Worm (Caenorhabditis elegans) whole organism, early embryonic: ENCODE results near the gene R11G1.1.

ENCODE experiments used
- B0310.2 ChIP-seq: sonication (generic microtip); optimal IDR thresholded peaks from 2 replicates; lab custom pipeline; 2016; ENCODE audit warnings: mild to moderate bottlenecking, missing genetic modification characterization, missing compliant biosample characterization
- F13C5.2 ChIP-seq: sonication (generic microtip); optimal IDR thresholded peaks from 2 replicates; lab custom pipeline; 2017; ENCODE audit warnings: mild to moderate bottlenecking, missing genetic modification characterization, inconsistent platforms, missing compliant biosample characterization
- aly-1 ChIP-seq: sonication (generic microtip); optimal IDR thresholded peaks from 2 replicates; lab custom pipeline; 2016; ENCODE audit warnings: missing genetic modification characterization, missing compliant biosample characterization
- ama-1 ChIP-seq: fragments of 150-350 bp; optimal IDR thresholded peaks from 2 replicates; lab custom pipeline; 2014
- ceh-13 ChIP-seq: fragments of 200-800 bp; sonication (Bioruptor generic); optimal IDR thresholded peaks from 2 replicates; lab custom pipeline; 2018; ENCODE audit warnings: mild to moderate bottlenecking, missing genetic modification characterization, missing compliant biosample characterization
- ceh-36 ChIP-seq: sonication (generic microtip); optimal IDR thresholded peaks from 2 replicates; lab custom pipeline; 2016; ENCODE audit warnings: missing genetic modification characterization, inconsistent platforms, missing compliant biosample characterization
- ets-7 ChIP-seq: sonication (generic microtip); optimal IDR thresholded peaks from 2 replicates; lab custom pipeline; 2016; ENCODE audit warnings: missing genotype, missing genetic modification characterization, missing compliant biosample characterization
- flt-1 ChIP-seq: fragments of 200-800 bp; sonication (Bioruptor generic); IDR thresholded peaks from 2 replicates; pipeline ENCODE4 v1.3.6; 2022; ENCODE audit warnings: missing genetic modification characterization, missing compliant biosample characterization
- hmbx-1 ChIP-seq: sonication (generic microtip); optimal IDR thresholded peaks from 2 replicates; lab custom pipeline; 2016; ENCODE audit warnings: mild to moderate bottlenecking, missing genetic modification characterization, missing compliant biosample characterization
- hmg-4 ChIP-seq: fragments of 200-800 bp; sonication (Bioruptor generic); optimal IDR thresholded peaks from 2 replicates; lab custom pipeline; 2018; ENCODE audit warnings: mild to moderate bottlenecking, missing genetic modification characterization, missing compliant biosample characterization
- hnd-1 ChIP-seq: sonication (generic microtip); optimal IDR thresholded peaks from 2 replicates; lab custom pipeline; 2016; ENCODE audit warnings: missing genetic modification characterization, missing compliant biosample characterization
- pes-1 ChIP-seq: fragments of 200-800 bp; sonication (Bioruptor generic); IDR thresholded peaks from 2 replicates; pipeline ENCODE4 v1.3.6; 2022; ENCODE audit warnings: missing genetic modification reagents, missing genetic modification characterization, missing compliant biosample characterization
- scrt-1 ChIP-seq: fragments of 200-800 bp; sonication (Bioruptor generic); IDR thresholded peaks from 2 replicates; pipeline ENCODE4 v1.3.6; 2022; ENCODE audit warnings: missing genetic modification characterization, missing compliant biosample characterization
- sea-1 ChIP-seq: fragments of 200-800 bp; sonication (Bioruptor generic); conservative IDR thresholded peaks from 2 replicates; pipeline ENCODE4 v1.3.6; 2022; ENCODE audit warnings: missing genetic modification characterization, missing compliant biosample characterization
- tbx-11 ChIP-seq: fragments of 200-800 bp; sonication (Bioruptor generic); IDR thresholded peaks from 2 replicates; pipeline ENCODE4 v1.3.6; 2022; ENCODE audit warnings: missing genetic modification characterization, missing compliant biosample characterization
- tbx-37 ChIP-seq: fragments of 200-800 bp; sonication (Bioruptor generic); conservative IDR thresholded peaks from 2 replicates; pipeline ENCODE4 v1.3.6; 2022; ENCODE audit warnings: missing genetic modification reagents, missing genetic modification characterization, missing compliant biosample characterization
- tra-4 ChIP-seq: sonication (generic microtip); optimal IDR thresholded peaks from 2 replicates; lab custom pipeline; 2017; ENCODE audit warnings: missing genetic modification characterization, missing compliant biosample characterization

Gene R11G1.1

DNA sequence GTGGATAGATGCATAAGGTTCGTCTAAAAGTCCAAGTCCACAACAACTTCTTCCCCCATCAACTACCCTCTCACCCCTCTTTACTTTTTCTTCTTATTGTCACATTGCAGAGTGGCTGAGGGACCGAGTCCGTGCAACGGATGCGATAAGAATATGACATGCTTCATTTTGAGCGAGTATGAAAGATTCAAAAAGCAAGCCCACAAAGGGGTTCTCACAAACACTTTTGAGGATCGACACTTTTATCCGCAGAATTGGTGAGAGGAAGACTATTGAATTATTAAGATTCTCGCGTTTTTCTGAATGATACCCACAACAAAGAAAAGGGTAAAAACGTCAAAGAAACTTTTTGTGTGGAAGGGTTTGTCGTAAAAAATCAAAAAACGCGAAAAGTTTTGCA is 33.7 kb upstream of the R11G1.1 start:
- TF ChIP-seq hmbx-1 (no peak), tra-4 (no peak), B0310.2 (no peak), scrt-1 (no peak), flt-1 (no peak), ceh-13 (GFP tag; lab: Kevin White, UChicago) (no peak), tbx-11 (GFP tag; lab: Robert Waterston, UW) (no peak), ceh-36 (tag; lab: Kevin White, UChicago) (no peak), F13C5.2 (tag; lab: Kevin White, UChicago) (no peak), ets-7 (tag; lab: Kevin White, UChicago) (no peak), ama-1 (lab: Kevin White, UChicago) (no peak), tbx-37 (GFP tag; lab: Robert Waterston, UW) (no peak), hmg-4 (GFP tag; lab: Kevin White, UChicago) (no peak)

DNA sequence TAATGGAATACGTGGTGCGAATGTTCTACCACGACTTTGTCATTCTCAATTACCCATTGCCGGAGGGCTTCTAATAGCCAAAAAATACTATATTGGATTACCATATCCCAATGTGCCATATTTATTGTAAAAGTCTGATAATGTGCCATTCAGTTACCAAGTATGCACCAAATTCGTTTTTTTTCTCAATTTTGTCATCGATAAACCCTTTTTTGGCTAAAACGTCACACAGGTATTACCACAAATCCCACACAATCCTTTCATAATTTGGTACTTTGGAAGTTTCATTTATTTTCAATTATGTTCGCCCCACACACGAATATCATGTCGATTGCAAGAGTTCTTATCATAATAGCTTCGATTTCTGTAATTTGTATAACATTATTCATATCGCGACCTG is 31.3 kb upstream of the R11G1.1 start, which contains the start of gene vep-2:
vep-2 (plus strand) TSS at position 301 of the 400 bp plus-strand sequence.
- TF ChIP-seq ama-1 (lab: Kevin White, UChicago) = no peak
- no peak for TF ChIP-seq ets-7 (tag; lab: Kevin White, UChicago)
- TF ChIP-seq tra-4 = no peak
- TF ChIP-seq B0310.2 = no peak
- TF ChIP-seq pes-1 = no peak
- TF ChIP-seq tbx-37 (GFP tag; lab: Robert Waterston, UW) = no peak
- TF ChIP-seq hnd-1 (tag; lab: Kevin White, UChicago) = no peak
- TF ChIP-seq hmbx-1 = no peak

DNA sequence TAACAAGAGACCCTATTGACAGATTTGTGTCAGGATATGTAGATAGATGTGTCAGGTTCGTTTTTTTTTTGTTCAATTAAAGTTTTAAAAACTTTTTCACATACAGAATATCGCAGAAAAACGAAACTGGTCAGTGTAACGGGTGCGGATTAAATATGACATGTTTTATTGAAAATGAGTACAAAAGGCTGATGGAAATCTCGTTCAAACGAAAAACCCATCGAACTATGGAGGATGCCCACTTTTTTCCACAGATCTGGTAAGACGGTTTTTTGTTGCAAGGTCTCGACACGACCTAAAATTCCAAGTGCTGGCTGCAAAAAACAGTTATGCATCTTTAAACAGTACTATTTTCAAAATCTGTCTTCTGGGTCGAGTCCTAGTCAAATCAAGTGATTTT is 29.2 kb upstream of the R11G1.1 start:
- TF ChIP-seq ceh-36 (tag; lab: Kevin White, UChicago) (no peak), tbx-11 (GFP tag; lab: Robert Waterston, UW) (no peak)

DNA sequence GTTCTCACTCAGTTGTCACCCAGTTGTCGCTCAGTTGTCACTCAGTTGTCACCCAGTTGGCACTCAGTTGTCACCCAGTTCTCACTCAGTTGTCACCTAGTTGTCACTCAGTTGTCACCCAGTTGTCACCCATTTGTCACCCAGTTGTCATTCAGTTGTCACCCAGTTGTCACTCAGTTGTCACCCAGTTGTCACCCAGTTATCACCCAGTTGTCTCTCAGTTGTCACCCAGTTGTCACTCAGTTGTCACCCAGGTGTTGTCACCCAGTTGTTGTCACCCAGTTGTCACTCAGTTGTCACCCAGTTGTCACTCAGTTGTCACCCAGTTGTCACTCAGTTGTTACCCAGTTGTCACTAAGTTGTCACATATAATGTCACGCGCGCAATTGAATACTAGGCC is 27.7 kb upstream of the R11G1.1 start:
- TF ChIP-seq aly-1 (tag; lab: Kevin White, UChicago) (no peak), tbx-37 (GFP tag; lab: Robert Waterston, UW) (no peak), hmg-4 (GFP tag; lab: Kevin White, UChicago) (no peak), hmbx-1 (no peak), hnd-1 (tag; lab: Kevin White, UChicago) (no peak), tbx-11 (GFP tag; lab: Robert Waterston, UW) (peak; percentile 65), ceh-13 (GFP tag; lab: Kevin White, UChicago) (no peak), pes-1 (no peak), ets-7 (tag; lab: Kevin White, UChicago) (no peak), scrt-1 (0 out of 2 replicates have a peak, but pooled peaks have one; percentile 60), ceh-36 (tag; lab: Kevin White, UChicago) (no peak), ama-1 (lab: Kevin White, UChicago) (no peak), sea-1 (GFP tag; lab: Robert Waterston, UW) (peak; percentile 72; the same call in 1 of the 2 replicates)

DNA sequence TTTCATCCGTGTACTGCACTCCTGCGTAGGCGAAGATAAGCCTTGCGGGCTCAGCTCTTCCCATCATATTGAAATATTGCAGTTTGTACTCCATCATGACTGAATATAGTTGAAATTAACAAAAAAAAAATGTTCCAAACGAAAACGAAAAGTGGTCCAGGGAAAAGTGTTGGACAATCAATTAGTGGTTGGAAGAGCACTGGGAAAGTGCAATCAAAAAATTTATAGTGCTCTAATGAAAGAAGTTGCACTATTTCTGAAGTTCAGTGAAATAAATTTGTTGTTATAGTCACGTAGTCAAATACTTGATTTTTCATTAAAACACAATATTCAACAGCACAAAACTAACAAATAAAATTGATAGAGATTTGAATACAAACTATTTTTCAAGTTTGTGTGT is 25.6 kb upstream of the R11G1.1 start, which contains the start of gene gst-11:
gst-11 (minus strand) TSS at position 101 of the 400 bp plus-strand sequence.
- TF ChIP-seq F13C5.2 (tag; lab: Kevin White, UChicago) (no peak), sea-1 (GFP tag; lab: Robert Waterston, UW) (no peak), hmg-4 (GFP tag; lab: Kevin White, UChicago) (no peak), flt-1 (no peak), hmbx-1 (no peak), hnd-1 (tag; lab: Kevin White, UChicago) (no peak), pes-1 (no peak), scrt-1 (no peak)

DNA sequence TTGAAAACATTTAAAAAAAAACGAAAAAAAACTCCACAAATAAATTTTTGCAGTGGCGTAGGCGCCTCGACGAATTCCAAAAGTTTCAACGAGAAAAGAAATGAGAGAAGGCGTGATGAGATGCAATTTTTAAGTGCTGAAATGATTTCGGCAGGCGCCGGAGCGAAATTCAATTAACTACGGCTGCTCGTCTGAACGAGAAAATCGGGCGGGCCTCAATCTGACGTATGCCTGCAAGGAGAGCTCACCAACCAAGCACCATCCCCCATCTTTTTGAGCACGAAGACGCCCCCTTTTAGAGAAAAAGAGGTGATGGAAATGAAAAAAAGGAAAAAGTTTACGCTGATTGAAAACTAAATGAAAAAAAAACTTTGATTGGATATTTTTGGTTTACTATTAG is 24.5 kb upstream of the R11G1.1 start:
- TF ChIP-seq aly-1 (tag; lab: Kevin White, UChicago) = no peak
- no peak for TF ChIP-seq sea-1 (GFP tag; lab: Robert Waterston, UW)
- no peak for TF ChIP-seq B0310.2
- no peak for TF ChIP-seq flt-1
- no peak for TF ChIP-seq hmbx-1
- no peak for TF ChIP-seq scrt-1
- no peak for TF ChIP-seq tbx-11 (GFP tag; lab: Robert Waterston, UW)
- no peak for TF ChIP-seq ceh-13 (GFP tag; lab: Kevin White, UChicago)
- TF ChIP-seq F13C5.2 (tag; lab: Kevin White, UChicago) = no peak
- TF ChIP-seq tbx-37 (GFP tag; lab: Robert Waterston, UW) = no peak
- TF ChIP-seq tra-4 = no peak
- TF ChIP-seq ceh-36 (tag; lab: Kevin White, UChicago) = no peak
- TF ChIP-seq hnd-1 (tag; lab: Kevin White, UChicago) = no peak
- no peak for TF ChIP-seq ama-1 (lab: Kevin White, UChicago)
- no peak for TF ChIP-seq ets-7 (tag; lab: Kevin White, UChicago)
- no peak for TF ChIP-seq hmg-4 (GFP tag; lab: Kevin White, UChicago)
- no peak for TF ChIP-seq pes-1

DNA sequence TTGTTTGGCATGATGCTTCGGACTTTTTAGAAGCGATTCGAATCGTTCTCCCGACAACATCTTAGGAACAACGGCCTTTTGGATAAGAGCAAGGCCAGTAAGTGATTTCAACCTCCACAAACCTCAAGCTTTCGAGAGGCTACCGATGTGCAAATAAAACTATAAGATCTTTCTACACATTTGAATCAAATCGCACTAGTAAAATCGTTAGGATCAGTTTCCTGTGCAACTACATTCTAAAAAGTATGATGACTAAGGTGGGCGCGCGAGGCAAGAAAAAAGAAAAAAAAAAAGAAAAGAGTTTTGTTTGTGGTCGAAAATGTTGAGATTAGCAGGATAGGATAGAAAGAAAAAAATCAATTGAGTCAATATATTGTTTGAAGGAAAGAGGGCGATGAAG is 14.5 kb upstream of the R11G1.1 start, which contains the start of gene tmem-24:
tmem-24 (minus strand) TSS at position 101 of the 400 bp plus-strand sequence.
- no peak for TF ChIP-seq scrt-1

DNA sequence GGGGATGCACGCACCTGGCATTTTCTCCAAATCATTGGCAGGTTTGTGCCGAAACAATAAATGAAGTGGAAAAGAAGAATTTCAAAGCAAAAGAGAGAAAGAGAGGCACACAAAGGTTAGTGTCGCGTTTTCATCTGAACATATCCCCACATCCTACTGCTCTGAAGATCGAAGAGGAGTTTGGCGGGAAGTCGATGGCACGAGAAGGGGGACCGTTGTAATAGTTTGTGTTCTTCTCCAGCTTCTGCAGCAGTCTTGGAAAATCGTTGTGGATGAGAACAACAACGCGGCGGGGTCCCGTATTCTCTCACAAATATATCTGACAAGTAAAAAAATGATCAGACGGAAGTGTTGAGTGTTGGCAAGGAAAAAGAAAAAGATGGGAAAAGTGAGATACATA is 13.4 kb upstream of the R11G1.1 start:
- TF ChIP-seq hmbx-1 = no peak
